Fruit fly (Drosophila melanogaster) whole organism, prepupa: Measurements from ENCODE around the gene Kyat.

ENCODE experiments used
- CG11762 ChIP-seq: fragments of 200-800 bp; sonication (Bioruptor generic); optimal IDR thresholded peaks from 3 replicates; lab custom pipeline; 2016; ENCODE audit warnings: missing biosample characterization, missing genetic modification characterization; ENCODE audit not compliant: insufficient read depth
- CG16779 ChIP-seq: fragments of 200-800 bp; sonication (Bioruptor generic); optimal IDR thresholded peaks from 3 replicates; lab custom pipeline; 2017; ENCODE audit warnings: missing biosample characterization, mild to moderate bottlenecking, missing genetic modification characterization
- CG4318 ChIP-seq: fragments of 200-800 bp; sonication (Bioruptor generic); optimal IDR thresholded peaks from 3 replicates; lab custom pipeline; 2017; ENCODE audit warnings: missing biosample characterization, mild to moderate bottlenecking, missing genetic modification characterization
- CG7368 ChIP-seq: fragments of 200-800 bp; sonication (Bioruptor generic); optimal IDR thresholded peaks from 3 replicates; lab custom pipeline; 2016; ENCODE audit warnings: missing biosample characterization, missing genetic modification characterization
- Ets21C ChIP-seq: fragments of 200-800 bp; sonication (Bioruptor generic); optimal IDR thresholded peaks from 3 replicates; lab custom pipeline; 2016; ENCODE audit warnings: missing biosample characterization, missing genetic modification characterization
- Hr39 ChIP-seq: fragments of 200-800 bp; sonication (Bioruptor generic); optimal IDR thresholded peaks from 2 replicates; lab custom pipeline; 2016; ENCODE audit warnings: missing biosample characterization, missing genetic modification characterization
- dac ChIP-seq: fragments of 200-800 bp; sonication (Bioruptor generic); optimal IDR thresholded peaks from 2 replicates; lab custom pipeline; 2017; ENCODE audit warnings: missing biosample characterization, mild to moderate bottlenecking, missing genetic modification characterization
- dsx ChIP-seq: fragments of 200-800 bp; optimal IDR thresholded peaks from 3 replicates; lab custom pipeline; 2019; ENCODE audit warnings: missing biosample characterization, mild to moderate bottlenecking, missing genetic modification characterization, moderate library complexity; ENCODE audit not compliant: poor library complexity, severe bottlenecking
- fd59A ChIP-seq: fragments of 200-800 bp; sonication (Bioruptor generic); optimal IDR thresholded peaks from 2 replicates; lab custom pipeline; 2017; ENCODE audit warnings: missing biosample characterization, mild to moderate bottlenecking, missing genetic modification characterization, missing genetic modification reagents
- vri ChIP-seq: fragments of 200-800 bp; sonication (Bioruptor generic); optimal IDR thresholded peaks from 3 replicates; lab custom pipeline; 2016; ENCODE audit warnings: missing biosample characterization, mild to moderate bottlenecking, missing genetic modification characterization

- TF ChIP-seq fd59A (GFP tag; lab: Kevin White, UChicago) (no peak), CG16779 (tag; lab: Kevin White, UChicago) (no peak), vri (GFP tag; lab: Kevin White, UChicago) (no peak), dsx (no peak), CG7368 (no peak), dac (no peak), Hr39 (GFP tag; lab: Kevin White, UChicago) (peak; percentile 18), CG4318 (GFP tag; lab: Kevin White, UChicago) (no peak), CG11762 (GFP tag; lab: Kevin White, UChicago) (no peak), Ets21C (GFP tag; lab: Kevin White, UChicago) (no peak)
These were observed 16.7 kb downstream of the Kyat start for dm6 chr3R:11805584-11805983.
